Worm (Caenorhabditis elegans): ENCODE measurements around the gene cdh-4.
A peak's percentile ranks its signal among the peaks of the same experiment; 100 is the strongest.

The cdh-4 gene

ce11 chrIII:4562070-4562788 is 42.1 kb downstream of the cdh-4 start, which contains the start of gene pan-1 (continued):
- TF ChIP-seq ceh-90 (tag; optimal IDR thresholded peaks at IDR 0.05) = no peak
- no peak for TF ChIP-seq ets-5 (GFP tag; IDR thresholded peaks at IDR 0.05)
- peak; percentile 21 to 46 for TF ChIP-seq lsy-2 (tag; optimal IDR thresholded peaks at IDR 0.05)
- peak; percentile 25 for TF ChIP-seq rnt-1 (tag; optimal IDR thresholded peaks at IDR 0.05)
- TF ChIP-seq C34B4.2 (tag; optimal IDR thresholded peaks at IDR 0.05) = no peak
- peak; percentile 82 for TF ChIP-seq lin-14 (GFP tag; optimal IDR thresholded peaks at IDR 0.05)
- TF ChIP-seq ztf-4 (tag; optimal IDR thresholded peaks at IDR 0.05) = peak; percentile 74
- no peak for TF ChIP-seq unc-62 (GFP tag; optimal IDR thresholded peaks at IDR 0.05)
- no peak for TF ChIP-seq nhr-237 (tag; optimal IDR thresholded peaks at IDR 0.05)
- TF ChIP-seq nhr-19 (GFP tag; conservative IDR thresholded peaks at IDR 0.05) = no peak
- TF ChIP-seq tlp-1 (tag; optimal IDR thresholded peaks at IDR 0.05) = no peak
- no peak for TF ChIP-seq skn-1 (tag; optimal IDR thresholded peaks at IDR 0.05)
- TF ChIP-seq ceh-63 (GFP tag; optimal IDR thresholded peaks at IDR 0.05) = no peak
- TF ChIP-seq nhr-20 (tag; optimal IDR thresholded peaks at IDR 0.05) = no peak
- TF ChIP-seq lin-15B (tag; optimal IDR thresholded peaks at IDR 0.05) = no peak
- no peak for TF ChIP-seq zag-1 (tag; optimal IDR thresholded peaks at IDR 0.05)
- no peak for TF ChIP-seq lin-13 (GFP tag; optimal IDR thresholded peaks at IDR 0.05)
- no peak for TF ChIP-seq ceh-88 (GFP tag; IDR thresholded peaks at IDR 0.05)
- peak; percentile 22 for TF ChIP-seq nhr-47 (tag; optimal IDR thresholded peaks at IDR 0.05)
- TF ChIP-seq F16B12.6 (tag; optimal IDR thresholded peaks at IDR 0.05) = no peak
- peak in 1 of 2 experiments; percentile 0 for TF ChIP-seq lin-35 (GFP tag; optimal IDR thresholded peaks at IDR 0.05)
- TF ChIP-seq ama-1 (optimal IDR thresholded peaks at IDR 0.05) = no peak
- TF ChIP-seq nhr-84 (tag; optimal IDR thresholded peaks at IDR 0.05) = no peak
- TF ChIP-seq swsn-7 (tag; optimal IDR thresholded peaks at IDR 0.05) = peak; percentile 33
- TF ChIP-seq unc-30 (tag; optimal IDR thresholded peaks at IDR 0.05) = no peak
- no peak for TF ChIP-seq unc-130 (tag; optimal IDR thresholded peaks at IDR 0.05)
- TF ChIP-seq sptf-1 (tag; optimal IDR thresholded peaks at IDR 0.05) = no peak
- TF ChIP-seq efl-1 (optimal IDR thresholded peaks at IDR 0.05) = peak; percentile 7 to 35
- TF ChIP-seq efl-1 (GFP tag; optimal IDR thresholded peaks at IDR 0.05 in 1 of 2) = no peak
- no peak for TF ChIP-seq egl-27 (tag; optimal IDR thresholded peaks at IDR 0.05)
- TF ChIP-seq tbx-2 (tag; optimal IDR thresholded peaks at IDR 0.05) = no peak
- TF ChIP-seq unc-86 (tag; optimal IDR thresholded peaks at IDR 0.05) = no peak
- peak in 1 of 3 experiments; percentile 18 for TF ChIP-seq dpl-1 (GFP tag; optimal IDR thresholded peaks at IDR 0.05)
- TF ChIP-seq nhr-11 (tag; optimal IDR thresholded peaks at IDR 0.05) = no peak

- TF ChIP-seq zag-1 (tag; optimal IDR thresholded peaks at IDR 0.05) = no peak
- no peak for TF ChIP-seq sup-37 (GFP tag; optimal IDR thresholded peaks at IDR 0.05)
- TF ChIP-seq aly-2 (tag; optimal IDR thresholded peaks at IDR 0.05) = no peak
- TF ChIP-seq snpc-4 (tag; optimal IDR thresholded peaks at IDR 0.05) = no peak
- TF ChIP-seq mef-2 (tag; optimal IDR thresholded peaks at IDR 0.05) = no peak
- TF ChIP-seq alr-1 (tag; optimal IDR thresholded peaks at IDR 0.05; ENCODE audit: borderline replicate concordance) = no peak
- no peak for TF ChIP-seq rnt-1 (tag; optimal IDR thresholded peaks at IDR 0.05)
- TF ChIP-seq ztf-4 (tag; optimal IDR thresholded peaks at IDR 0.05) = no peak
Observed at ce11 chrIII:4568030-4568429, 47.9 kb downstream of the cdh-4 start, which contains the start of gene mlcd-1. mlcd-1 (minus strand) TSS chrIII:4568130.

ce11 chrIII:4568455-4568854 is 48.3 kb downstream of the cdh-4 start, which contains the start of gene idhg-1:
idhg-1 (plus strand) TSS chrIII:4568797.
- TF ChIP-seq lin-13 (GFP tag; optimal IDR thresholded peaks at IDR 0.05) (peak; percentile 41), dsc-1 (tag; optimal IDR thresholded peaks at IDR 0.05) (peak; percentile 79), ceh-88 (GFP tag; IDR thresholded peaks at IDR 0.05) (peak; percentile 26; the same call in 1 of the 2 replicates), zag-1 (tag; optimal IDR thresholded peaks at IDR 0.05) (no peak), isw-1 (GFP tag; IDR thresholded peaks at IDR 0.05) (no peak; the same call in none of the 2 replicates), sup-37 (GFP tag; optimal IDR thresholded peaks at IDR 0.05) (no peak), snpc-4 (tag; optimal IDR thresholded peaks at IDR 0.05) (peak; percentile 58), nhr-12 (tag; optimal IDR thresholded peaks at IDR 0.05) (no peak), tlp-1 (tag; optimal IDR thresholded peaks at IDR 0.05) (no peak), aha-1 (tag; optimal IDR thresholded peaks at IDR 0.05) (no peak), dpl-1 (GFP tag; optimal IDR thresholded peaks at IDR 0.05) (peak; percentile 47 to 61 (median 58)), fkh-10 (GFP tag; optimal IDR thresholded peaks at IDR 0.05) (no peak), pax-3 (tag; optimal IDR thresholded peaks at IDR 0.05) (peak; percentile 7), aly-2 (tag; optimal IDR thresholded peaks at IDR 0.05) (no peak), unc-86 (tag; optimal IDR thresholded peaks at IDR 0.05) (peak; percentile 64), unc-130 (tag; optimal IDR thresholded peaks at IDR 0.05) (peak; percentile 61), zip-4 (GFP tag; optimal IDR thresholded peaks at IDR 0.05) (no peak), lsy-2 (tag; optimal IDR thresholded peaks at IDR 0.05) (peak; percentile 71 to 74), nhr-71 (tag; optimal IDR thresholded peaks at IDR 0.05) (peak; percentile 80), fkh-4 (tag; optimal IDR thresholded peaks at IDR 0.05; ENCODE audit: borderline replicate concordance) (no peak), lin-39 (tag; optimal IDR thresholded peaks at IDR 0.05) (peak; percentile 35), nhr-84 (tag; optimal IDR thresholded peaks at IDR 0.05) (peak; percentile 26), lin-15B (tag; optimal IDR thresholded peaks at IDR 0.05) (peak; percentile 4)
